Worm (Caenorhabditis elegans) whole organism, L2 larva: Measurements from ENCODE around the gene prmt-9.

ENCODE experiments used
- F13H6.1 ChIP-seq: sonication (generic microtip); optimal IDR thresholded peaks from 2 replicates; lab custom pipeline; 2016; ENCODE audit warnings: missing genetic modification characterization, missing compliant biosample characterization
- R02D3.7 ChIP-seq: fragments of 150-350 bp; optimal IDR thresholded peaks from 2 replicates; lab custom pipeline; 2014; ENCODE audit warnings: missing biosample characterization, missing genetic modification characterization
- alr-1 ChIP-seq: fragments of 150-350 bp; optimal IDR thresholded peaks from 2 replicates; lab custom pipeline; 2014; ENCODE audit warnings: missing biosample characterization, missing genetic modification characterization
- aly-2 ChIP-seq: fragments of 150-350 bp; optimal IDR thresholded peaks from 2 replicates; lab custom pipeline; 2014; ENCODE audit warnings: missing biosample characterization, missing genetic modification characterization
- ama-1 ChIP-seq: fragments of 150-350 bp; optimal IDR thresholded peaks from 2 replicates; lab custom pipeline; 2018; ENCODE audit warnings: inconsistent platforms
- blmp-1 ChIP-seq: sonication (generic microtip); optimal IDR thresholded peaks from 2 replicates; lab custom pipeline; 2017; ENCODE audit warnings: missing genetic modification characterization, mild to moderate bottlenecking, missing compliant biosample characterization, antibody characterized with exemption, moderate library complexity; ENCODE audit not compliant: insufficient read depth
- dmd-4 ChIP-seq: sonication (generic microtip); optimal IDR thresholded peaks from 2 replicates; lab custom pipeline; 2017; ENCODE audit warnings: missing biosample characterization, missing genetic modification characterization
- egl-27 ChIP-seq: sonication (generic microtip); optimal IDR thresholded peaks from 3 replicates; lab custom pipeline; 2017; ENCODE audit warnings: missing biosample characterization, missing genetic modification reagents, missing genetic modification characterization
- elt-3 ChIP-seq: sonication (generic microtip); optimal IDR thresholded peaks from 2 replicates; lab custom pipeline; 2017; ENCODE audit warnings: missing biosample characterization, missing genetic modification characterization
- fos-1 ChIP-seq: fragments of 150-350 bp; optimal IDR thresholded peaks from 2 replicates; lab custom pipeline; 2014; ENCODE audit warnings: missing biosample characterization, missing genetic modification characterization
- gmeb-1 ChIP-seq: fragments of 150-350 bp; optimal IDR thresholded peaks from 2 replicates; lab custom pipeline; 2014; ENCODE audit warnings: missing biosample characterization, missing genetic modification characterization
- lin-11 ChIP-seq: fragments of 150-350 bp; sonication (generic microtip); optimal IDR thresholded peaks from 2 replicates; lab custom pipeline; 2014; ENCODE audit warnings: missing biosample characterization, missing genetic modification characterization, inconsistent platforms, mixed read lengths
- lin-39 ChIP-seq: fragments of 150-350 bp; optimal IDR thresholded peaks from 2 replicates; lab custom pipeline; 2014; ENCODE audit warnings: missing biosample characterization, missing genetic modification reagents, missing genetic modification characterization
- mbf-1 ChIP-seq: sonication (generic microtip); optimal IDR thresholded peaks from 2 replicates; lab custom pipeline; 2017; ENCODE audit warnings: missing biosample characterization, missing genetic modification characterization
- mdl-1 ChIP-seq, 2 experiments: fragments of 150-350 bp in 1 of 2; sonication (generic microtip) in 1 of 2; optimal IDR thresholded peaks; 2 replicates each; lab custom pipeline; 2017; ENCODE audit warnings: missing biosample characterization in 2 of 2, missing genetic modification characterization in 2 of 2
- nhr-10 ChIP-seq: sonication (generic microtip); optimal IDR thresholded peaks from 2 replicates; lab custom pipeline; 2017; ENCODE audit warnings: missing biosample characterization, missing genetic modification characterization
- nhr-11 ChIP-seq: fragments of 150-350 bp; optimal IDR thresholded peaks from 2 replicates; lab custom pipeline; 2014; ENCODE audit warnings: missing biosample characterization, missing genetic modification characterization
- nhr-12 ChIP-seq: fragments of 150-350 bp; optimal IDR thresholded peaks from 2 replicates; lab custom pipeline; 2014; ENCODE audit warnings: missing biosample characterization, missing genetic modification characterization
- nhr-129 ChIP-seq: fragments of 150-350 bp; optimal IDR thresholded peaks from 2 replicates; lab custom pipeline; 2014; ENCODE audit warnings: missing biosample characterization, missing genetic modification characterization
- nhr-21 ChIP-seq: fragments of 150-350 bp; optimal IDR thresholded peaks from 2 replicates; lab custom pipeline; 2014; ENCODE audit warnings: missing biosample characterization, missing genetic modification characterization
- nhr-23 ChIP-seq: fragments of 150-350 bp; optimal IDR thresholded peaks from 2 replicates; lab custom pipeline; 2014; ENCODE audit warnings: missing biosample characterization, missing genetic modification reagents, missing genetic modification characterization
- nhr-237 ChIP-seq: fragments of 150-350 bp; optimal IDR thresholded peaks from 2 replicates; lab custom pipeline; 2014; ENCODE audit warnings: missing biosample characterization, missing genetic modification characterization
- nhr-25 ChIP-seq: fragments of 150-350 bp; sonication (generic microtip); optimal IDR thresholded peaks from 3 replicates; lab custom pipeline; 2014; ENCODE audit warnings: missing biosample characterization, missing genetic modification characterization
- nhr-77 ChIP-seq: fragments of 150-350 bp; optimal IDR thresholded peaks from 2 replicates; lab custom pipeline; 2014; ENCODE audit warnings: missing biosample characterization, missing genetic modification characterization
- peb-1 ChIP-seq: fragments of 150-350 bp; optimal IDR thresholded peaks from 2 replicates; lab custom pipeline; 2014; ENCODE audit warnings: missing biosample characterization, missing genetic modification characterization
- sem-4 ChIP-seq: fragments of 150-350 bp; optimal IDR thresholded peaks from 2 replicates; lab custom pipeline; 2014; ENCODE audit warnings: missing biosample characterization, missing genetic modification reagents, missing genetic modification characterization
- sma-3 ChIP-seq: sonication (generic microtip); optimal IDR thresholded peaks from 2 replicates; lab custom pipeline; 2016; ENCODE audit warnings: missing genetic modification reagents, missing genetic modification characterization, missing compliant biosample characterization
- sma-9 ChIP-seq, 2 experiments: fragments of 150-350 bp in 1 of 2; sonication (generic microtip) in 1 of 2; optimal IDR thresholded peaks; 2 replicates each; lab custom pipeline; 2014 to 2016; ENCODE audit warnings: missing genetic modification characterization in 2 of 2, mild to moderate bottlenecking in 1 of 2, missing biosample characterization in 1 of 2, missing compliant biosample characterization in 1 of 2, missing genetic modification reagents in 1 of 2, moderate library complexity in 1 of 2
- snpc-4 ChIP-seq: fragments of 150-350 bp; optimal IDR thresholded peaks from 2 replicates; lab custom pipeline; 2014; ENCODE audit warnings: missing biosample characterization, missing genetic modification characterization
- unc-55 ChIP-seq: fragments of 150-350 bp; sonication (generic microtip); optimal IDR thresholded peaks from 3 replicates; lab custom pipeline; 2014; ENCODE audit warnings: missing biosample characterization, missing genetic modification reagents, missing genetic modification characterization
- unc-62 ChIP-seq: fragments of 150-350 bp; optimal IDR thresholded peaks from 2 replicates; lab custom pipeline; 2014; ENCODE audit warnings: missing biosample characterization, missing genetic modification reagents, missing genetic modification characterization
- zag-1 ChIP-seq: fragments of 150-350 bp; optimal IDR thresholded peaks from 2 replicates; lab custom pipeline; 2014; ENCODE audit warnings: missing biosample characterization, missing genetic modification characterization
- ztf-1 ChIP-seq: fragments of 200-800 bp; sonication (Bioruptor generic); conservative IDR thresholded peaks from 2 replicates; pipeline ENCODE4 v1.3.6; 2022; ENCODE audit warnings: missing genetic modification characterization, missing compliant biosample characterization
- ztf-11 ChIP-seq: sonication (generic microtip); optimal IDR thresholded peaks from 2 replicates; lab custom pipeline; 2017; ENCODE audit warnings: missing biosample characterization, missing genetic modification characterization

Gene prmt-9

DNA sequence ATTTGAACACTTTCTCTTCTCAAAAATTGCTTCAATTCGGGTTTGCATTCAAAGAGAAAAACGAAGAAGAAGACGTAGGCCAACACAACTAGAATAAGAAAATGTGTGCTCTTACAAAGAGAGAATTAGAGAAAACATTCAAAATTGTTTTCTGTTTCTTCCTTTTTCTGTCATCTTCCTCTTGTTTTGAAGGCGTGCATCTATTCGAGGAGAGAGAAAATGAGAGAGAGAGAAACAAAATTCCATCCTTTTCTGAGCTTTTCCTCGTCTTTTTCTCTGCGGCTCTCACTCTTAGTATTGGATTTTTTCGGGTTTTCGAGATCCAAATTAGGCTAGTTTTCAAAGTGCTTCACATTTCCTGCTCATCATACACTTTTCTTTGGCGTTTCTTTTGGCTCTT is 32.6 kb downstream of the prmt-9 start (continued):
- TF ChIP-seq lin-11 (tag; lab: Kevin White, UChicago) (no peak), dmd-4 (tag; lab: Kevin White, UChicago) (no peak), nhr-21 (tag; lab: Kevin White, UChicago) (no peak), nhr-77 (no peak), sem-4 (tag; lab: Kevin White, UChicago) (peak; percentile 38), alr-1 (tag; lab: Kevin White, UChicago) (no peak), mdl-1 (tag; optimal IDR thresholded peaks at IDR 0.05; lab: Kevin White, UChicago) (peak in 1 of 2 experiments; percentile 61), fos-1 (tag; lab: Kevin White, UChicago) (peak; percentile 9), lin-39 (tag; lab: Kevin White, UChicago) (no peak), mbf-1 (tag; lab: Kevin White, UChicago) (no peak), blmp-1 (tag; lab: Kevin White, UChicago) (no peak), elt-3 (tag; lab: Kevin White, UChicago) (no peak), ztf-1 (no peak), ztf-11 (tag; lab: Kevin White, UChicago) (no peak), nhr-25 (tag; lab: Kevin White, UChicago) (no peak), sma-3 (no peak), egl-27 (tag; lab: Kevin White, UChicago) (peak; percentile 41), nhr-237 (tag; lab: Kevin White, UChicago) (no peak), nhr-12 (tag; lab: Kevin White, UChicago) (no peak), nhr-129 (peak; percentile 58)

- TF ChIP-seq lin-11 (tag; lab: Kevin White, UChicago), result no peak
- no peak for TF ChIP-seq unc-62 (GFP tag; lab: Kevin White, UChicago)
- TF ChIP-seq nhr-10 (tag; lab: Kevin White, UChicago), result no peak
- no peak for TF ChIP-seq nhr-23 (tag; lab: Kevin White, UChicago)
- no peak for TF ChIP-seq elt-3 (tag; lab: Kevin White, UChicago)
Measured at ce11 chrIV:12650597-12650996, 33.6 kb downstream of the prmt-9 start.

DNA sequence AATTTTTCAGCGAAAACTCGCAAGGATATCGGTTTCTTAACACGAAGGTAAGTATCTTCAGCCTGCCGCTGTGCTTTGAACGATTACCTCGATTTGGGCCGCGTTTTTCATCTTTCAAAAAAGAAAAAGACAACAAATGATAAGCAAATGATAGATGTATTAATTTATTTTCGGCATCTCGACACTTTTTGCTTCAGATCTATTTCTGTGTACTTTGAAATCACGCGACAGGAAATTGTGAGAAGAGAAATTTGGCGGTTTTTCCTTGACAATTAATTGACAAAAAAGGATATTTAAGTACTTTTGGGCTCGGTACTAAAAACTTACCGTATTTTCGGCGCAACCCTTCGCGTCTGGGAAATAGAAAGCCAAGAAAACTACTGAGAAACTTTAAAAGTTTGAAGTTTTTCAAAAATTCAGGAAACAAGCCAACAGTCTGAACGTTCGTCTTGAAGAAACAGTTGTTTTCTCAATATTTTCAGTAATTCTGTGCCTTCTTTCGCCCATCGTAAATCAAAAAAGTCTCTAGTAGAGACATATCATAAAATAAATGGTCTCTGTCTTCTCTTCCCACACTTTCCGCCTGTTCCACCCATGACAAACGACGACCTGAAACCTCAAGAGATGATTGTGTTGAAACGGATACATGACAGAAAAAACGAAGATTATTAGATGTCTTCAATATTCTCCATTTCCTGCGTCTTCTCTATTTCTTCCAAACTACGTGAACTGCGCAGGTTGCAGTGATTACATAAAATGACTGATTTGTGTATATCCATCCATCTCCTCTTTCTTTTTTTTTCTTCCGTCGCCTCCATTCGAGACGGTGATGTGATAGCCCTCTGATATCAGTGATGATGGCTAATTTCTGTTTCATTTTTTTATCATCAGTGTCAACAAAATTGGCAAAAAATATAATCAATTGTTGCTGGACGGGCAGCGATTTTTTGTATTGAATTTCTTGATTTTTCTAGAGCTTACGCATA is 43.0 kb downstream of the prmt-9 start:
- TF ChIP-seq sem-4 (tag; lab: Kevin White, UChicago), result no peak
- TF ChIP-seq fos-1 (tag; lab: Kevin White, UChicago), result peak; percentile 30
- no peak for TF ChIP-seq F13H6.1 (tag; lab: Kevin White, UChicago)
- TF ChIP-seq blmp-1 (tag; lab: Kevin White, UChicago), result no peak
- TF ChIP-seq zag-1 (tag; lab: Kevin White, UChicago), result no peak
- no peak for TF ChIP-seq nhr-21 (tag; lab: Kevin White, UChicago)
- TF ChIP-seq snpc-4 (tag; lab: Kevin White, UChicago), result no peak
- TF ChIP-seq egl-27 (tag; lab: Kevin White, UChicago), result no peak
- TF ChIP-seq dmd-4 (tag; lab: Kevin White, UChicago), result no peak
- peak; percentile 26 for TF ChIP-seq sma-9 (GFP tag; optimal IDR thresholded peaks at IDR 0.05; lab: Kevin White, UChicago)
- TF ChIP-seq sma-9 (tag; optimal IDR thresholded peaks at IDR 0.05; lab: Kevin White, UChicago), result no peak
- no peak for TF ChIP-seq nhr-11 (tag; lab: Kevin White, UChicago)
- TF ChIP-seq gmeb-1 (tag; lab: Kevin White, UChicago), result no peak
- peak; percentile 8 for TF ChIP-seq nhr-129

- no peak for TF ChIP-seq peb-1 (tag; lab: Kevin White, UChicago)
- no peak for TF ChIP-seq sma-3
- no peak for TF ChIP-seq ama-1 (lab: Kevin White, UChicago)
- no peak for TF ChIP-seq sma-9 (GFP tag; optimal IDR thresholded peaks at IDR 0.05; lab: Kevin White, UChicago)
- no peak for TF ChIP-seq sma-9 (tag; optimal IDR thresholded peaks at IDR 0.05; lab: Kevin White, UChicago)
- TF ChIP-seq unc-55, result no peak
- no peak for TF ChIP-seq lin-39 (tag; lab: Kevin White, UChicago)
- no peak for TF ChIP-seq F13H6.1 (tag; lab: Kevin White, UChicago)
- no peak for TF ChIP-seq aly-2 (tag; lab: Kevin White, UChicago)
- TF ChIP-seq nhr-12 (tag; lab: Kevin White, UChicago), result no peak
- no peak for TF ChIP-seq R02D3.7 (tag; lab: Kevin White, UChicago)
- no peak for TF ChIP-seq unc-62 (GFP tag; lab: Kevin White, UChicago)
- no peak for TF ChIP-seq nhr-23 (tag; lab: Kevin White, UChicago)
- TF ChIP-seq, all 48 proteins: peak for 0
Measured at ce11 chrIV:12640137-12640536, 44.0 kb downstream of the prmt-9 start, which contains the start of gene vha-7. Gene vha-7 (plus strand): TSS chrIV:12640462.
